Worm (Caenorhabditis elegans) whole organism, L2 larva: ENCODE results near the gene col-110.

Experiments used
- C34F6.9 ChIP-seq: fragments of 150-350 bp; optimal IDR thresholded peaks from 2 replicates; lab custom pipeline; 2014; ENCODE audit warnings: missing biosample characterization, missing genetic modification characterization
- F13H6.1 ChIP-seq: sonication (generic microtip); optimal IDR thresholded peaks from 2 replicates; lab custom pipeline; 2016; ENCODE audit warnings: missing genetic modification characterization, missing compliant biosample characterization
- R02D3.7 ChIP-seq: fragments of 150-350 bp; optimal IDR thresholded peaks from 2 replicates; lab custom pipeline; 2014; ENCODE audit warnings: missing biosample characterization, missing genetic modification characterization
- Y55F3AM.14 ChIP-seq: fragments of 200-800 bp; sonication (Bioruptor generic); optimal IDR thresholded peaks from 2 replicates; lab custom pipeline; 2018; ENCODE audit warnings: mild to moderate bottlenecking, missing genetic modification characterization, missing compliant biosample characterization
- ZK546.5 ChIP-seq: sonication (generic microtip); optimal IDR thresholded peaks from 2 replicates; lab custom pipeline; 2017; ENCODE audit warnings: missing biosample characterization, missing genetic modification characterization
- aly-2 ChIP-seq: fragments of 150-350 bp; optimal IDR thresholded peaks from 2 replicates; lab custom pipeline; 2014; ENCODE audit warnings: missing biosample characterization, missing genetic modification characterization
- ama-1 ChIP-seq: fragments of 150-350 bp; optimal IDR thresholded peaks from 2 replicates; lab custom pipeline; 2018; ENCODE audit warnings: inconsistent platforms
- blmp-1 ChIP-seq: sonication (generic microtip); optimal IDR thresholded peaks from 2 replicates; lab custom pipeline; 2017; ENCODE audit warnings: missing genetic modification characterization, mild to moderate bottlenecking, missing compliant biosample characterization, antibody characterized with exemption, moderate library complexity; ENCODE audit not compliant: insufficient read depth
- ceh-82 ChIP-seq: fragments of 150-350 bp; optimal IDR thresholded peaks from 2 replicates; lab custom pipeline; 2014; ENCODE audit warnings: missing biosample characterization, missing genetic modification characterization
- dmd-4 ChIP-seq: sonication (generic microtip); optimal IDR thresholded peaks from 2 replicates; lab custom pipeline; 2017; ENCODE audit warnings: missing biosample characterization, missing genetic modification characterization
- elt-1 ChIP-seq: fragments of 150-350 bp; optimal IDR thresholded peaks from 2 replicates; lab custom pipeline; 2014; ENCODE audit warnings: missing biosample characterization, missing genetic modification characterization
- elt-3 ChIP-seq: sonication (generic microtip); optimal IDR thresholded peaks from 2 replicates; lab custom pipeline; 2017; ENCODE audit warnings: missing biosample characterization, missing genetic modification characterization
- fos-1 ChIP-seq: fragments of 150-350 bp; optimal IDR thresholded peaks from 2 replicates; lab custom pipeline; 2014; ENCODE audit warnings: missing biosample characterization, missing genetic modification characterization
- lin-11 ChIP-seq: fragments of 150-350 bp; sonication (generic microtip); optimal IDR thresholded peaks from 2 replicates; lab custom pipeline; 2014; ENCODE audit warnings: missing biosample characterization, missing genetic modification characterization, inconsistent platforms, mixed read lengths
- lin-13 ChIP-seq: fragments of 150-350 bp; optimal IDR thresholded peaks from 2 replicates; lab custom pipeline; 2014; ENCODE audit warnings: missing biosample characterization, missing genetic modification reagents, missing genetic modification characterization
- lin-39 ChIP-seq: fragments of 150-350 bp; optimal IDR thresholded peaks from 2 replicates; lab custom pipeline; 2014; ENCODE audit warnings: missing biosample characterization, missing genetic modification reagents, missing genetic modification characterization
- lsy-2 ChIP-seq, 2 experiments: fragments of 150-350 bp in 1 of 2; sonication (generic microtip) in 1 of 2; optimal IDR thresholded peaks; 2 replicates each; lab custom pipeline; 2014 to 2017; ENCODE audit warnings: missing biosample characterization in 2 of 2, missing genetic modification characterization in 2 of 2
- mab-5 ChIP-seq: fragments of 150-350 bp; optimal IDR thresholded peaks from 2 replicates; lab custom pipeline; 2014; ENCODE audit warnings: missing biosample characterization, missing genetic modification characterization
- mbf-1 ChIP-seq: sonication (generic microtip); optimal IDR thresholded peaks from 2 replicates; lab custom pipeline; 2017; ENCODE audit warnings: missing biosample characterization, missing genetic modification characterization
- nhr-11 ChIP-seq: fragments of 150-350 bp; optimal IDR thresholded peaks from 2 replicates; lab custom pipeline; 2014; ENCODE audit warnings: missing biosample characterization, missing genetic modification characterization
- nhr-12 ChIP-seq: fragments of 150-350 bp; optimal IDR thresholded peaks from 2 replicates; lab custom pipeline; 2014; ENCODE audit warnings: missing biosample characterization, missing genetic modification characterization
- nhr-21 ChIP-seq: fragments of 150-350 bp; optimal IDR thresholded peaks from 2 replicates; lab custom pipeline; 2014; ENCODE audit warnings: missing biosample characterization, missing genetic modification characterization
- nhr-6 ChIP-seq: fragments of 150-350 bp; optimal IDR thresholded peaks from 2 replicates; lab custom pipeline; 2014; ENCODE audit warnings: missing biosample characterization, missing genetic modification characterization
- peb-1 ChIP-seq: fragments of 150-350 bp; optimal IDR thresholded peaks from 2 replicates; lab custom pipeline; 2014; ENCODE audit warnings: missing biosample characterization, missing genetic modification characterization
- sem-4 ChIP-seq: fragments of 150-350 bp; optimal IDR thresholded peaks from 2 replicates; lab custom pipeline; 2014; ENCODE audit warnings: missing biosample characterization, missing genetic modification reagents, missing genetic modification characterization
- skn-1 ChIP-seq: sonication (generic microtip); optimal IDR thresholded peaks from 2 replicates; lab custom pipeline; 2017; ENCODE audit warnings: missing biosample characterization, missing genetic modification characterization
- sma-3 ChIP-seq: sonication (generic microtip); optimal IDR thresholded peaks from 2 replicates; lab custom pipeline; 2016; ENCODE audit warnings: missing genetic modification reagents, missing genetic modification characterization, missing compliant biosample characterization
- sma-9 ChIP-seq, 2 experiments: fragments of 150-350 bp in 1 of 2; sonication (generic microtip) in 1 of 2; optimal IDR thresholded peaks; 2 replicates each; lab custom pipeline; 2014 to 2016; ENCODE audit warnings: missing genetic modification characterization in 2 of 2, mild to moderate bottlenecking in 1 of 2, missing biosample characterization in 1 of 2, missing compliant biosample characterization in 1 of 2, missing genetic modification reagents in 1 of 2, moderate library complexity in 1 of 2
- unc-62 ChIP-seq: fragments of 150-350 bp; optimal IDR thresholded peaks from 2 replicates; lab custom pipeline; 2014; ENCODE audit warnings: missing biosample characterization, missing genetic modification reagents, missing genetic modification characterization
- zag-1 ChIP-seq: fragments of 150-350 bp; optimal IDR thresholded peaks from 2 replicates; lab custom pipeline; 2014; ENCODE audit warnings: missing biosample characterization, missing genetic modification characterization
- ztf-1 ChIP-seq: fragments of 200-800 bp; sonication (Bioruptor generic); conservative IDR thresholded peaks from 2 replicates; pipeline ENCODE4 v1.3.6; 2022; ENCODE audit warnings: missing genetic modification characterization, missing compliant biosample characterization
- ztf-11 ChIP-seq: sonication (generic microtip); optimal IDR thresholded peaks from 2 replicates; lab custom pipeline; 2017; ENCODE audit warnings: missing biosample characterization, missing genetic modification characterization
- ztf-4 ChIP-seq: fragments of 150-350 bp; optimal IDR thresholded peaks from 2 replicates; lab custom pipeline; 2014; ENCODE audit warnings: missing biosample characterization, missing genetic modification characterization

col-110 gene

DNA sequence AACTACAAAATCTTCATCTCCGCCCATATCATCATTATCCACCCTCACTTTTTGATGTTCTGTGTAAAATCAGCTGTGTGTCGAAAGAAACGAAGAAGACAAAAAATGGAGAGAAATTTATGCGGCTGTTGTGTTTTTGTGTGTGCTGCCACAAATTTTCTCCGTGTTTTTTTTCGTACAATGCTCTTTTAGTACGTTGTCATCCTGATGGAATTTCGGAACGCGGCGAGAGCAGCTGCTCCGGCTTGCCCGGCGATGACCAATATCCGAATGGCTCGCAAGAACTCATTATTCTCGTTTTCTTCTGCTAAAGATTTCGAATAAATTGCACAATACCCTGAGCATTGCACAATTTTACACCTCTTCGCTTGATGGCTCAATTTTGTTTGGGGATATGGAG, 29.9 kb upstream of the col-110 start:
- TF ChIP-seq lin-13 (GFP tag; lab: Kevin White, UChicago) (no peak), ceh-82 (no peak), nhr-11 (tag; lab: Kevin White, UChicago) (no peak), mbf-1 (tag; lab: Kevin White, UChicago) (no peak)

DNA sequence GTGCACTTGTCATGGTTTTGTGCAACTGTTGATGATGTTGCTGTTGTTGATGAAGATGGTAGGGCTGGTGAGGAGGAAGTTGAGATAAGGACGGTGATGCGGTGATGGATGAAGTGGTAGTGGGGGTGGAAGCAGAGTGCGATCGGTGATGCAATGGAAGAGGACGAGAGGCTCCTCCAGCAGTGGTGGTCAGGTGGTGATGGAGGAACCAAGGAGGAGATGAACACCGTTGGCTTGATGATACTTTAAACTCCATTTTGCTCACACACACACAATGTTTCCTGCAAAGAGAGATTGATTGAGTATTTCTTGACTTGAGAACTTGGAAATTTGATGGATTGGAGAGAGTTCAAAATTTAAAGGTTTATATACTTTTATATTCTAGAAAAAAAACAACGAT, 28.4 kb upstream of the col-110 start, which contains the start of gene F19C7.8:
Gene F19C7.8 (minus strand): TSS at position 256 of the 400 bp plus-strand sequence.
- TF ChIP-seq lin-13 (GFP tag; lab: Kevin White, UChicago) (no peak), mab-5 (no peak), nhr-21 (tag; lab: Kevin White, UChicago) (no peak), sma-9 (GFP tag; optimal IDR thresholded peaks at IDR 0.05; lab: Kevin White, UChicago) (peak; percentile 52), sma-9 (tag; optimal IDR thresholded peaks at IDR 0.05; lab: Kevin White, UChicago) (no peak), F13H6.1 (tag; lab: Kevin White, UChicago) (peak; percentile 36), ZK546.5 (tag; lab: Kevin White, UChicago) (no peak)

DNA sequence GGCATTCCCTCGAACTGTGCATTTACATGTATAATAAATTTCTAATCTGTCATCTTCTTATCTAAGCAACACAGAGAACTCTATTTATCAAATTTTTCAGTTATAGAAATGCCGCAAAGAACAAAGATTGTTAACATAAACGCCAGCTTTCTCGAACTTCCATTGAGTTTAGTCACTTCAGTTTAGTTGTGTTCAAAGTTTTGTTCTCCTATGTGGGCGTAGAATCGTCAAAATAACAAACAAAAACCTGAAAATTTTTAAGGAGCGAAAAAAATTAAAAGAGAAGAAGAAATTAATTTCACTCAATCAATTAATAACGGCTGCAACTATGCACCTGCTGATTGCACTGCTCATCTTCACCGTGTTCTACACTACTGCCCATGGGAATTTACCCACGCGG, 26.5 kb upstream of the col-110 start, which contains the start of gene R105.5:
Gene R105.5 (plus strand): TSS at position 301 of the 400 bp plus-strand sequence.
- TF ChIP-seq ztf-11 (tag; lab: Kevin White, UChicago), result no peak
- TF ChIP-seq lin-11, result no peak
- no peak for TF ChIP-seq mbf-1 (tag; lab: Kevin White, UChicago)
- TF ChIP-seq peb-1, result no peak
- no peak for TF ChIP-seq nhr-12 (tag; lab: Kevin White, UChicago)
- no peak for TF ChIP-seq elt-1
- no peak for TF ChIP-seq lin-39 (tag; lab: Kevin White, UChicago)
- no peak for TF ChIP-seq ceh-82
- TF ChIP-seq fos-1 (tag; lab: Kevin White, UChicago), result no peak
- TF ChIP-seq unc-62 (GFP tag; lab: Kevin White, UChicago), result no peak
- no peak for TF ChIP-seq ama-1
- no peak for TF ChIP-seq sma-3
- TF ChIP-seq aly-2, result no peak
- TF ChIP-seq lsy-2 (tag; optimal IDR thresholded peaks at IDR 0.05; lab: Kevin White, UChicago), result no peak

DNA sequence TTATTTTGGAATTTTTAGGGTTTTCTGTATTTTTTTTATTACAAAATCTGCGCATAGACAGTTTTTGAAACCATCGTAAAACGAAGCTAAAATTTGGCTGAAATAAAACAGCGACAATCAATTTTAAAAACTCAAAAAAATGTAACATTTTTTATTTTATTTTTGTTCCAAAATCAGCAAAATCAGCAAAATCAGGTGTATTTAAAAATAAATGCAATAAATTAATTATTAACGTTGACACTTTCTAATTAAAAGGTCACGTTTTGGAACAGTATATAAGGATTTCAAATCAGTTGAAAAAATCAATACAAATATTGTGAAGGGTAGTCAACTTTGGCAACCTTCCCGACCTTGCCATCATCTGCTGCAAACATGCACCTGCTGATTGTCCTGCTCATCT, 23.9 kb upstream of the col-110 start, which contains the start of gene R105.1:
Gene R105.1 (plus strand): TSS at position 301 of the 400 bp plus-strand sequence.
- TF ChIP-seq ZK546.5 (tag; lab: Kevin White, UChicago) (no peak), elt-3 (tag; lab: Kevin White, UChicago) (no peak), sem-4 (tag; lab: Kevin White, UChicago) (no peak), nhr-21 (tag; lab: Kevin White, UChicago) (no peak), ztf-11 (tag; lab: Kevin White, UChicago) (no peak), lin-13 (GFP tag; lab: Kevin White, UChicago) (no peak), ztf-1 (no peak), R02D3.7 (tag; lab: Kevin White, UChicago) (no peak)

DNA sequence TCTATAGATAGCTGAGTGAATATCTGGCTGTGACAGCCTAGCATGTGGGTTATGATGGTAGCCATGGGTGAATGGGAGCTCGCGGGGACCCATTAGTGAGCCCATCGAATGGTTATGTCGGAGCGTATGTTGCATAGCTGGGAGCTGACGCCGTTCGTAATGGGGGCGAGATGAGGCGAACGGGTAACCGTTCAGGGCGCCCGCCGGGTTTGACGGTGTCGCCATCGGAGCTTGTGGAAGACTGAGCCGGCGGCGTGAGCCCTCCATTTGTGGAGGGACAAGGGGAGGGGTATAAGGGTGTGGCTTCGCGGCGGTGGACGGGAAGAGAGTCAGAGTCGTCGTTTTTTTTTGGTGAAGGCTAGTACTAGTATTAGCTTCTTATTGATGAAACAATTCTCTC, 14.4 kb upstream of the col-110 start:
- TF ChIP-seq lin-11, result no peak
- no peak for TF ChIP-seq peb-1
- no peak for TF ChIP-seq nhr-12 (tag; lab: Kevin White, UChicago)
- no peak for TF ChIP-seq Y55F3AM.14
- TF ChIP-seq elt-3 (tag; lab: Kevin White, UChicago), result no peak
- TF ChIP-seq lin-13 (GFP tag; lab: Kevin White, UChicago), result no peak

DNA sequence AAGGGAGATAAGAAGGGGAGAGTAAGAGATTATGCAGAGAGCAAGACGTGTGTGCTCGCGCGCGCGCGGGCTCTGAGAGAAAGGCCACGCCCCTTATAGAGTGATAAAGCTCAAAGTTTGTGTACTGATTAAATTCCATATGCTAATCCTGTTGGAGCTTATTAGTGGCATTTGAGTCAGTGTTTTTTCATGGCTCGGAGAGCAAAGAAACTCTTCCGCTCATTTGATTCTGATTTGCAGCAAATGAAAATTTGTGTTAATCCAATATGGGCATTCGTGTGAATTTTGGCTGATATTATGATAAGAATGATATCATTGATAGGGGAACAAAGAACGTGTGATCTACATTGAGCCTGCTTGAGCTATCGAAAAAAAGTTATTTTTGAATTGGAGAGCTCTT, 4.0 kb upstream of the col-110 start:
- TF ChIP-seq blmp-1 (tag; lab: Kevin White, UChicago) (no peak), lin-11 (peak; percentile 24)

DNA sequence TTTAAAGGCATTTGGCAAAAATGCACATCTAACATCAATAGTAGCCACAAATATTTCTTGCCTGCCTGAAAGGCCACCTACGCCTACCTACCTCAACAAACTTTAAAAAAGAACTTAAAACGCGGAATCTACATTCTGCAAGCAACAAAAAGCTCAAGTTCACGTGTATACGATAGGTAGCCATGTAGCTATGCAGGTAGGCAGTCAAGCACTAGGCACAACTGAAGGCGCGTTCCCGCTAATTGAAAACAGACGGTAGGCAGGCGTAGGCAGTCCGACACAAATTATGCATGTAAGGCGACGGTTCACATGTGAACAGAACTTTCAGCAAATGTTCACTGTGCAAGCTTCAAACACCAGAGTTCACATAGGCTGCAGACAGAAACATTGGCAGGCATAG, 3.1 kb upstream of the col-110 start:
- TF ChIP-seq blmp-1 (tag; lab: Kevin White, UChicago) (no peak), sma-3 (no peak), ztf-4 (tag; lab: Kevin White, UChicago) (no peak), sem-4 (tag; lab: Kevin White, UChicago) (no peak), skn-1 (tag; lab: Kevin White, UChicago) (no peak), zag-1 (tag; lab: Kevin White, UChicago) (no peak), nhr-21 (tag; lab: Kevin White, UChicago) (no peak), C34F6.9 (no peak), lin-39 (tag; lab: Kevin White, UChicago) (no peak), R02D3.7 (tag; lab: Kevin White, UChicago) (no peak), mbf-1 (tag; lab: Kevin White, UChicago) (no peak), dmd-4 (no peak), F13H6.1 (tag; lab: Kevin White, UChicago) (no peak), elt-3 (tag; lab: Kevin White, UChicago) (no peak), nhr-6 (tag; lab: Kevin White, UChicago) (no peak)
